Worm (Caenorhabditis elegans) whole organism, L4 larva: ENCODE results near the gene Y75B12B.11.
A peak's percentile ranks its signal among the peaks of the same experiment; 100 is the strongest.

ENCODE experiments used
- D1046.2 ChIP-seq: fragments of 200-800 bp; sonication (Bioruptor generic); IDR thresholded peaks from 2 replicates; pipeline ENCODE4 v1.3.6; 2022; ENCODE audit warnings: missing genetic modification characterization, missing compliant biosample characterization
- F10B5.3 ChIP-seq: sonication (generic microtip); optimal IDR thresholded peaks from 2 replicates; lab custom pipeline; 2016; ENCODE audit warnings: mild to moderate bottlenecking, missing genetic modification characterization, missing compliant biosample characterization
- F37D6.2 ChIP-seq: sonication (generic microtip); optimal IDR thresholded peaks from 2 replicates; lab custom pipeline; 2016; ENCODE audit warnings: mild to moderate bottlenecking, missing genetic modification characterization, missing compliant biosample characterization
- T20F7.1 ChIP-seq: fragments of 200-800 bp; sonication (Bioruptor generic); optimal IDR thresholded peaks from 2 replicates; lab custom pipeline; 2018; ENCODE audit warnings: mild to moderate bottlenecking, missing genetic modification characterization, missing compliant biosample characterization
- T26A8.4 ChIP-seq: fragments of 200-800 bp; sonication (Bioruptor generic); IDR thresholded peaks from 2 replicates; pipeline ENCODE4 v1.3.6; 2022; ENCODE audit warnings: missing genetic modification characterization, missing compliant biosample characterization
- Y48G9A.11 ChIP-seq: fragments of 200-800 bp; sonication (Bioruptor generic); IDR thresholded peaks from 2 replicates; pipeline ENCODE4 v1.3.6; 2022; ENCODE audit warnings: missing genetic modification reagents, missing genetic modification characterization, missing compliant biosample characterization
- ZK546.5 ChIP-seq, 2 experiments: sonication (generic microtip); optimal IDR thresholded peaks; 2 replicates each; lab custom pipeline; 2017; ENCODE audit warnings: missing biosample characterization in 2 of 2, missing genetic modification characterization in 2 of 2
- attf-4 ChIP-seq: sonication (generic microtip); optimal IDR thresholded peaks from 3 replicates; lab custom pipeline; 2017; ENCODE audit warnings: missing biosample characterization, missing genetic modification characterization
- ceh-20 ChIP-seq: fragments of 200-800 bp; sonication (Bioruptor generic); IDR thresholded peaks from 2 replicates; pipeline ENCODE4 v1.3.6; 2022; ENCODE audit warnings: missing genetic modification reagents, missing genetic modification characterization, missing compliant biosample characterization
- ceh-28 ChIP-seq: fragments of 150-350 bp; optimal IDR thresholded peaks from 2 replicates; lab custom pipeline; 2014; ENCODE audit warnings: missing biosample characterization, missing genetic modification reagents, missing genetic modification characterization
- ceh-62 ChIP-seq: sonication (generic microtip); optimal IDR thresholded peaks from 2 replicates; lab custom pipeline; 2017; ENCODE audit warnings: missing biosample characterization, missing genetic modification characterization
- ctbp-1 ChIP-seq: fragments of 200-800 bp; sonication (Bioruptor generic); IDR thresholded peaks from 2 replicates; pipeline ENCODE4 v1.3.6; 2022; ENCODE audit warnings: missing genetic modification reagents, missing genetic modification characterization, missing compliant biosample characterization
- daf-16 ChIP-seq, 3 experiments: sonication (generic microtip); optimal IDR thresholded peaks; 2 replicates each; lab custom pipeline; 2016 to 2017; ENCODE audit warnings: missing genetic modification characterization in 3 of 3, missing genetic modification reagents in 3 of 3, mild to moderate bottlenecking in 2 of 3, missing compliant biosample characterization in 2 of 3, missing biosample characterization in 1 of 3, moderate library complexity in 1 of 3
- dmd-9 ChIP-seq: fragments of 200-800 bp; sonication (Bioruptor generic); IDR thresholded peaks from 2 replicates; pipeline ENCODE4 v1.3.6; 2022; ENCODE audit warnings: missing genetic modification reagents, missing genetic modification characterization, missing compliant biosample characterization
- dpl-1 ChIP-seq: fragments of 150-350 bp; optimal IDR thresholded peaks from 2 replicates; lab custom pipeline; 2014; ENCODE audit warnings: missing biosample characterization, missing genetic modification reagents, missing genetic modification characterization
- duxl-1 ChIP-seq: sonication (generic microtip); optimal IDR thresholded peaks from 2 replicates; lab custom pipeline; 2016; ENCODE audit warnings: mild to moderate bottlenecking, missing genetic modification characterization, moderate library complexity, missing compliant biosample characterization; ENCODE audit not compliant: poor library complexity
- egl-43 ChIP-seq: fragments of 200-800 bp; sonication (Bioruptor generic); IDR thresholded peaks from 2 replicates; pipeline ENCODE4 v1.3.6; 2022; ENCODE audit warnings: missing genetic modification reagents, missing genetic modification characterization, missing compliant biosample characterization
- lin-13 ChIP-seq: fragments of 150-350 bp; optimal IDR thresholded peaks from 2 replicates; lab custom pipeline; 2014; ENCODE audit warnings: missing biosample characterization, missing genetic modification reagents, missing genetic modification characterization
- lin-15B ChIP-seq: fragments of 150-350 bp; sonication (generic microtip); optimal IDR thresholded peaks from 3 replicates; lab custom pipeline; 2014; ENCODE audit warnings: missing biosample characterization, missing genetic modification characterization
- lin-29 ChIP-seq: fragments of 200-800 bp; sonication (Bioruptor generic); IDR thresholded peaks from 2 replicates; pipeline ENCODE4 v1.3.6; 2022; ENCODE audit warnings: missing genetic modification reagents, missing genetic modification characterization, missing compliant biosample characterization
- lin-38 ChIP-seq: fragments of 200-800 bp; sonication (Bioruptor generic); IDR thresholded peaks from 2 replicates; pipeline ENCODE4 v1.3.6; 2022; ENCODE audit warnings: missing genetic modification reagents, missing genetic modification characterization, missing compliant biosample characterization
- mdt-29 ChIP-seq: fragments of 200-800 bp; sonication (Bioruptor generic); IDR thresholded peaks from 2 replicates; pipeline ENCODE4 v1.3.6; 2022; ENCODE audit warnings: missing genetic modification reagents, missing genetic modification characterization, missing compliant biosample characterization
- mes-2 ChIP-seq: sonication (generic microtip); optimal IDR thresholded peaks from 2 replicates; lab custom pipeline; 2016; ENCODE audit warnings: missing genotype, mild to moderate bottlenecking, missing genetic modification characterization, missing compliant biosample characterization; ENCODE audit not compliant: poor library complexity, severe bottlenecking
- nhr-111 ChIP-seq: fragments of 200-800 bp; sonication (Bioruptor generic); optimal IDR thresholded peaks from 2 replicates; lab custom pipeline; 2018; ENCODE audit warnings: mild to moderate bottlenecking, missing genetic modification characterization, missing compliant biosample characterization
- nhr-237 ChIP-seq: sonication (generic microtip); optimal IDR thresholded peaks from 2 replicates; lab custom pipeline; 2017; ENCODE audit warnings: missing biosample characterization, missing genetic modification characterization
- nhr-28 ChIP-seq: fragments of 150-350 bp; optimal IDR thresholded peaks from 2 replicates; lab custom pipeline; 2014; ENCODE audit warnings: missing biosample characterization, missing genetic modification characterization
- nhr-41 ChIP-seq: fragments of 200-800 bp; sonication (Bioruptor generic); IDR thresholded peaks from 2 replicates; pipeline ENCODE4 v1.3.6; 2022; ENCODE audit warnings: missing genetic modification reagents, missing genetic modification characterization, missing compliant biosample characterization
- nhr-6 ChIP-seq: fragments of 150-350 bp; optimal IDR thresholded peaks from 2 replicates; lab custom pipeline; 2014; ENCODE audit warnings: missing biosample characterization, missing genetic modification characterization
- nhr-77 ChIP-seq: fragments of 150-350 bp; optimal IDR thresholded peaks from 2 replicates; lab custom pipeline; 2014; ENCODE audit warnings: missing biosample characterization, missing genetic modification characterization
- pqm-1 ChIP-seq: sonication (generic microtip); optimal IDR thresholded peaks from 2 replicates; lab custom pipeline; 2017; ENCODE audit warnings: missing biosample characterization, missing genetic modification characterization
- saeg-2 ChIP-seq: fragments of 200-800 bp; sonication (Bioruptor generic); IDR thresholded peaks from 2 replicates; pipeline ENCODE4 v1.3.6; 2022; ENCODE audit warnings: missing genetic modification reagents, missing genetic modification characterization, missing compliant biosample characterization
- sdz-12 ChIP-seq: fragments of 200-800 bp; sonication (Bioruptor generic); optimal IDR thresholded peaks from 2 replicates; lab custom pipeline; 2018; ENCODE audit warnings: mild to moderate bottlenecking, missing genetic modification characterization, missing compliant biosample characterization
- skn-1 ChIP-seq: fragments of 150-350 bp; optimal IDR thresholded peaks from 2 replicates; lab custom pipeline; 2014; ENCODE audit warnings: missing biosample characterization, missing genetic modification characterization
- spr-1 ChIP-seq: sonication (generic microtip); optimal IDR thresholded peaks from 2 replicates; lab custom pipeline; 2016; ENCODE audit warnings: mild to moderate bottlenecking, missing genetic modification characterization, missing compliant biosample characterization
- tag-97 ChIP-seq: fragments of 200-800 bp; sonication (Bioruptor generic); IDR thresholded peaks from 2 replicates; pipeline ENCODE4 v1.3.6; 2022; ENCODE audit warnings: missing genetic modification characterization, missing compliant biosample characterization
- zag-1 ChIP-seq: fragments of 150-350 bp; optimal IDR thresholded peaks from 2 replicates; lab custom pipeline; 2014; ENCODE audit warnings: missing biosample characterization, missing genetic modification characterization
- zfp-2 ChIP-seq: sonication (generic microtip); optimal IDR thresholded peaks from 2 replicates; lab custom pipeline; 2016; ENCODE audit warnings: mild to moderate bottlenecking, missing genetic modification characterization, missing compliant biosample characterization

Y75B12B.11 gene

ce11 chrV:15190903-15191302, at the start of gene Y75B12B.11 (continued):
- peak; percentile 98 for TF ChIP-seq nhr-111 (GFP tag; lab: Kevin White, UChicago)
- peak; percentile 88 to 98 for TF ChIP-seq daf-16 (GFP tag; optimal IDR thresholded peaks at IDR 0.05; lab: Kevin White, UChicago)
- peak; percentile 84 for TF ChIP-seq daf-16 (tag; optimal IDR thresholded peaks at IDR 0.05; lab: Kevin White, UChicago)

DNA sequence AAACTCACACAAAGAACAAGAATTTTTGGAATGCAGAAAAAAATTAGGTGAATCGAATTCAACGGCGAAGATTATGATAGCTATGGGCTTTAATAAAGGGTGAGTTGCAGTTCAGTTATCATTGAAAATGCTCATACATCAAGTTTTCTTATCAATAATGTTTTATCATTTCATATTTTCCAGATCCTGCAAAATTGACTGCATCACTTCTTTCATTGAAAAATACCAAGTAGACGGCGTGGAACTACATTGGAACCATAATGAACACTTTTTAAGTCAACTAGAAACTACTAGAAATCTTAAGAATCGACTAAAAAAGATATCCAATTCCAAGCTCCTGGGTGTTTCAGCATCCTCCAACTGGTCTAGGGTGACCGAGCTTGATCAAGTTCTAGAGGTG, 47.8 kb upstream of the Y75B12B.11 start, which contains the start of gene K08F9.1:
TSS of gene K08F9.1 (minus strand) at position 101 of the 400 bp plus-strand sequence.
- TF ChIP-seq saeg-2 (GFP tag; lab: Robert Waterston, UW) (no peak), sdz-12 (GFP tag; lab: Kevin White, UChicago) (no peak), lin-15B (no peak), lin-29 (GFP tag; lab: Robert Waterston, UW) (no peak), ceh-20 (GFP tag; lab: Robert Waterston, UW) (no peak), egl-43 (GFP tag; lab: Robert Waterston, UW) (no peak), D1046.2 (GFP tag; lab: Robert Waterston, UW) (no peak), mdt-29 (GFP tag; lab: Robert Waterston, UW) (no peak)

ce11 chrV:15143798-15144197, 47.3 kb upstream of the Y75B12B.11 start, which contains the start of gene K08F9.4:
TSS of gene K08F9.4 (plus strand) at chrV:15144019.
- TF ChIP-seq nhr-6 (tag; lab: Kevin White, UChicago), result peak; percentile 72
- peak; percentile 90 for TF ChIP-seq lin-38 (GFP tag; lab: Robert Waterston, UW)
- TF ChIP-seq mes-2 (tag; lab: Kevin White, UChicago), result peak; percentile 92
- TF ChIP-seq ZK546.5 (tag; optimal IDR thresholded peaks at IDR 0.05; lab: Kevin White, UChicago), result no peak
- no peak for TF ChIP-seq saeg-2 (GFP tag; lab: Robert Waterston, UW)
- TF ChIP-seq nhr-28, result peak; percentile 61
- no peak for TF ChIP-seq dmd-9 (GFP tag; lab: Robert Waterston, UW)
- peak; percentile 7 for TF ChIP-seq lin-13
- TF ChIP-seq duxl-1 (tag; lab: Kevin White, UChicago), result peak; percentile 18
- no peak for TF ChIP-seq nhr-237 (tag; lab: Kevin White, UChicago)
- TF ChIP-seq T20F7.1 (GFP tag; lab: Kevin White, UChicago), result peak; percentile 32
- peak; percentile 73 for TF ChIP-seq dpl-1 (GFP tag; lab: Kevin White, UChicago)
- TF ChIP-seq F37D6.2 (tag; lab: Kevin White, UChicago), result no peak
- no peak for TF ChIP-seq zfp-2 (tag; lab: Kevin White, UChicago)

DNA sequence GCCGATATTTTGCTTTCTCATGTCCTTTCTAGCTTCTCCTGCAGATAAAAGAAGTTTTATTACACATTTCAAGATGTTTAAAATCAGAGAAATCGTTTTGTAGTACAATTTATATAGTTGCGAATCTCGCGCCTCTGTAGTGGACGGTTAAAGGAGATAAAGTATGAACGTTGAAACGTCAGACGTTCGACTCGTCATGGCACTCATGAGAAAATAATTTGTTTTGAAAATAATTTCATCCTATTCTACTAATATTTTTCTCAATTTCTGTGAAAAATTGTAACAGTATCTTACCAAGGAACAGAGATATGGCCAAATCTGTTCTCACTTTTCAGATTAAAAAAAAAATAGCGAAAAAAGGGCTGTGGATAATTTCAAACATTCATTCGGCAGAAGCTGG, 43.3 kb upstream of the Y75B12B.11 start, which contains the start of gene T09F5.20:
TSS of gene T09F5.20 (minus strand) at position 101 of the 400 bp plus-strand sequence.
- TF ChIP-seq nhr-41 (GFP tag; lab: Robert Waterston, UW), result no peak
- no peak for TF ChIP-seq spr-1 (tag; lab: Kevin White, UChicago)
- TF ChIP-seq zag-1 (tag; lab: Kevin White, UChicago), result no peak
- no peak for TF ChIP-seq Y48G9A.11 (GFP tag; lab: Robert Waterston, UW)
- TF ChIP-seq saeg-2 (GFP tag; lab: Robert Waterston, UW), result no peak
- no peak for TF ChIP-seq attf-4 (tag; lab: Kevin White, UChicago)
- no peak for TF ChIP-seq pqm-1
- TF ChIP-seq ceh-28, result no peak
- TF ChIP-seq nhr-77 (tag; lab: Kevin White, UChicago), result no peak
- TF ChIP-seq T26A8.4, result no peak
- no peak for TF ChIP-seq skn-1 (tag; lab: Kevin White, UChicago)
- no peak for TF ChIP-seq tag-97 (GFP tag; lab: Robert Waterston, UW)
- TF ChIP-seq F10B5.3 (tag; lab: Kevin White, UChicago), result no peak
- TF ChIP-seq ceh-62 (tag; lab: Kevin White, UChicago), result no peak
- TF ChIP-seq mdt-29 (GFP tag; lab: Robert Waterston, UW), result no peak
- no peak for TF ChIP-seq ctbp-1 (GFP tag; lab: Robert Waterston, UW)
